Worm (Caenorhabditis elegans) whole organism, late embryonic: Measurements from ENCODE around the gene pkc-1.

Source experiments
- fkh-6 ChIP-seq: sonication (generic microtip); optimal IDR thresholded peaks from 2 replicates; lab custom pipeline; 2016; ENCODE audit warnings: missing genetic modification characterization, missing compliant biosample characterization
- hlh-15 ChIP-seq: sonication (generic microtip); optimal IDR thresholded peaks from 2 replicates; lab custom pipeline; 2016; ENCODE audit warnings: missing genetic modification characterization, missing compliant biosample characterization
- hlh-30 ChIP-seq: sonication (generic microtip); optimal IDR thresholded peaks from 2 replicates; lab custom pipeline; 2017; ENCODE audit warnings: antibody characterized with exemption, missing genetic modification characterization, missing compliant biosample characterization; ENCODE audit not compliant: insufficient read depth
- nfya-1 ChIP-seq: sonication (generic microtip); optimal IDR thresholded peaks from 2 replicates; lab custom pipeline; 2017; ENCODE audit warnings: missing genetic modification characterization, mild to moderate bottlenecking, missing compliant biosample characterization, antibody characterized with exemption, moderate library complexity
- npax-4 ChIP-seq: sonication (generic microtip); optimal IDR thresholded peaks from 2 replicates; lab custom pipeline; 2016; ENCODE audit warnings: missing genetic modification characterization, missing compliant biosample characterization
- pax-1 ChIP-seq: fragments of 150-350 bp; optimal IDR thresholded peaks from 2 replicates; lab custom pipeline; 2014; ENCODE audit warnings: missing biosample characterization, missing genetic modification characterization
- pqm-1 ChIP-seq: sonication (generic microtip); optimal IDR thresholded peaks from 2 replicates; lab custom pipeline; 2016; ENCODE audit warnings: missing genetic modification characterization, missing compliant biosample characterization
- syd-9 ChIP-seq: sonication (generic microtip); optimal IDR thresholded peaks from 2 replicates; lab custom pipeline; 2016; ENCODE audit warnings: mild to moderate bottlenecking, missing genetic modification characterization, moderate library complexity, missing compliant biosample characterization
- ttx-3 ChIP-seq: sonication (generic microtip); optimal IDR thresholded peaks from 2 replicates; lab custom pipeline; 2016; ENCODE audit warnings: missing genetic modification reagents, missing genetic modification characterization, missing compliant biosample characterization

- TF ChIP-seq pqm-1 (tag; lab: Kevin White, UChicago) (no peak), fkh-6 (tag; lab: Kevin White, UChicago) (no peak), nfya-1 (tag; lab: Kevin White, UChicago) (no peak), pax-1 (no peak), hlh-30 (tag; lab: Kevin White, UChicago) (no peak), hlh-15 (tag; lab: Kevin White, UChicago) (no peak), ttx-3 (no peak), syd-9 (tag; lab: Kevin White, UChicago) (no peak), npax-4 (tag; lab: Kevin White, UChicago) (no peak)
Measured at ce11 chrV:12038317-12038716, 6.4 kb upstream of the pkc-1 start.
